Fruit fly (Drosophila melanogaster): ENCODE measurements around the gene CheB38a.

Gene CheB38a

dm6 chr2L:20799991-20800897 is 18.1 kb downstream of the CheB38a start (continued):
- TF ChIP-seq CG17568 (GFP tag; optimal IDR thresholded peaks at IDR 0.05) (peak; percentile 46), Dbx (GFP tag; IDR thresholded peaks at IDR 0.05) (peak; percentile 85), CG9215 (GFP tag; IDR thresholded peaks at IDR 0.05) (no peak; the same call in 1 of the 2 replicates), CG15073 (GFP tag; optimal IDR thresholded peaks at IDR 0.05) (no peak), CG14014 (GFP tag; IDR thresholded peaks at IDR 0.05) (peak; percentile 82), Mad (GFP tag; optimal IDR thresholded peaks at IDR 0.05) (peak; percentile 74), nerfin-1 (tag; optimal IDR thresholded peaks at IDR 0.05) (no peak), Hey (tag; optimal IDR thresholded peaks at IDR 0.05) (peak; percentile 38), CG30431 (GFP tag; optimal IDR thresholded peaks at IDR 0.05) (peak; percentile 52), ap (GFP tag; IDR thresholded peaks at IDR 0.05) (0 out of 2 replicates have a peak, but pooled peaks have one; percentile 22), CG15601 (tag; optimal IDR thresholded peaks at IDR 0.05) (peak; percentile 27), HLH3B (GFP tag; IDR thresholded peaks at IDR 0.05) (peak; percentile 68), Bteb2 (GFP tag; optimal IDR thresholded peaks at IDR 0.05) (peak; percentile 69), unc-4 (GFP tag; IDR thresholded peaks at IDR 0.05; ENCODE audit: partially characterized antibody) (no peak), CG18262 (tag; optimal IDR thresholded peaks at IDR 0.05) (peak; percentile 58), al (GFP tag; IDR thresholded peaks at IDR 0.05) (peak; percentile 62; the same call in 1 of the 2 replicates), CG6689 (GFP tag; IDR thresholded peaks at IDR 0.05) (peak; percentile 81), run (tag; optimal IDR thresholded peaks at IDR 0.05) (no peak), CG18599 (GFP tag; optimal IDR thresholded peaks at IDR 0.05) (peak; percentile 96), fu2 (GFP tag; optimal IDR thresholded peaks at IDR 0.05) (peak; percentile 73), CG15696 (tag; optimal IDR thresholded peaks at IDR 0.05) (peak; percentile 65), Ada2b (GFP tag; IDR thresholded peaks at IDR 0.05) (peak; percentile 72), lab (GFP tag; optimal IDR thresholded peaks at IDR 0.05) (peak; percentile 92), Scr (GFP tag; IDR thresholded peaks at IDR 0.05; ENCODE audit: partially characterized antibody) (no peak), CG12219 (GFP tag; optimal IDR thresholded peaks at IDR 0.05) (peak; percentile 75), CG12769 (tag; optimal IDR thresholded peaks at IDR 0.05) (peak; percentile 93), CG7987 (GFP tag; optimal IDR thresholded peaks at IDR 0.05) (peak; percentile 53), CG3726 (GFP tag; IDR thresholded peaks at IDR 0.05) (0 out of 3 replicates have a peak, but pooled peaks have one; percentile 33), CG17829 (tag; optimal IDR thresholded peaks at IDR 0.05) (peak; percentile 63), HLH54F (GFP tag; optimal IDR thresholded peaks at IDR 0.05) (peak; percentile 80), Sox100B (GFP tag; optimal IDR thresholded peaks at IDR 0.05) (peak; percentile 1), gfzf (GFP tag; optimal IDR thresholded peaks at IDR 0.05) (no peak), chif (GFP tag; optimal IDR thresholded peaks at IDR 0.05) (peak; percentile 65 to 77), Side (GFP tag; optimal IDR thresholded peaks at IDR 0.05) (peak; percentile 82), CG7928 (GFP tag; optimal IDR thresholded peaks at IDR 0.05) (peak; percentile 47), CG10431 (GFP tag; optimal IDR thresholded peaks at IDR 0.05) (no peak), CG6813 (GFP tag; optimal IDR thresholded peaks at IDR 0.05) (peak; percentile 73), ERR (GFP tag; optimal IDR thresholded peaks at IDR 0.05) (peak; percentile 84), CG30403 (GFP tag; optimal IDR thresholded peaks at IDR 0.05) (peak; percentile 74), gsb (GFP tag; IDR thresholded peaks at IDR 0.05) (peak; percentile 47; the same call in 1 of the 2 replicates), ase (GFP tag; IDR thresholded peaks at IDR 0.05) (peak; percentile 47; the same call in 1 of the 3 replicates), Fer1 (GFP tag; optimal IDR thresholded peaks at IDR 0.05) (peak; percentile 88), B-H1 (GFP tag; IDR thresholded peaks at IDR 0.05) (no peak), cas (GFP tag; IDR thresholded peaks at IDR 0.05) (no peak), hbn (GFP tag; IDR thresholded peaks at IDR 0.05; ENCODE audit: partially characterized antibody) (no peak), CG31388 (GFP tag; optimal IDR thresholded peaks at IDR 0.05) (no peak), CG34376 (GFP tag; optimal IDR thresholded peaks at IDR 0.05) (peak; percentile 63), CG3838 (GFP tag; optimal IDR thresholded peaks at IDR 0.05) (no peak)

Data from whole organism, embryonic.